Fruit fly (Drosophila melanogaster) whole organism, adult: Measurements from ENCODE around the gene M1BP.

Experiments used
- CG14711 ChIP-seq: fragments of 200-800 bp; sonication (Bioruptor generic); optimal IDR thresholded peaks from 2 replicates; lab custom pipeline; 2018; ENCODE audit warnings: missing biosample characterization, mild to moderate bottlenecking, missing genetic modification characterization, moderate library complexity
- CG5204 ChIP-seq: fragments of 200-800 bp; sonication (Bioruptor generic); optimal IDR thresholded peaks from 2 replicates; lab custom pipeline; 2016; ENCODE audit warnings: missing biosample characterization, missing genetic modification characterization
- Hr96 ChIP-seq: fragments of 200-800 bp; sonication (Bioruptor generic); optimal IDR thresholded peaks from 2 replicates; lab custom pipeline; 2016; ENCODE audit warnings: missing biosample characterization, missing genetic modification characterization
- kay ChIP-seq: fragments of 200-800 bp; sonication (Bioruptor generic); peaks from one replicate; lab custom pipeline; 2016; ENCODE audit warnings: missing biosample characterization, missing genetic modification characterization, borderline replicate concordance
- pad ChIP-seq: fragments of 200-800 bp; sonication (Bioruptor generic); optimal IDR thresholded peaks from 3 replicates; lab custom pipeline; 2017; ENCODE audit warnings: missing biosample characterization, missing genetic modification characterization, mild to moderate bottlenecking, moderate library complexity, missing genetic modification reagents

DNA sequence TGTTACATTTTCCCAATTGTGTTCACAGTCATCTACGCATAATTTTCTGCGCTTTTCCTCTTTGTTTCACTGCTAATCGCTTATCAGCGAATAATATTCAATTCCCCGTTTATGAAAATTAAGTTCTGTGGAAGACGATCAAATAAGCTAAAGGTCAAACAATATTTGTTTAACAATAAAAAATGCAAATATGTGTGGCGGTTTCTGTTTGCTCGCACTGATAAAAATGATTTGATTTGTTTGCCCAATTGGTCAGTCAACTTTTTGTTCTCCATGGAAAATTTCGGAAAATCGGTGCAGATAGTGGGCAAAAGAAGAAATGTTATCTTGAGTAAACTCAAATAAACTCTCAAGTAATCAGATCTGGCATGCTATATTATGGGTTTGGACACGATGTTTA is 26.8 kb downstream of the M1BP start:
- TF ChIP-seq CG5204 (no peak), kay (GFP tag; lab: Kevin White, UChicago) (no peak), pad (GFP tag; lab: Kevin White, UChicago) (no peak), CG14711 (tag; lab: Kevin White, UChicago) (no peak), Hr96 (GFP tag; lab: Kevin White, UChicago) (no peak)
